Fruit fly (Drosophila melanogaster) whole organism, embryonic: ENCODE results near the gene CG6180.
A peak's percentile ranks its signal among the peaks of the same experiment; 100 is the strongest.

Source experiments
- Ada2b ChIP-seq: fragments of 200-800 bp; sonication (Bioruptor generic); IDR thresholded peaks from 2 replicates; pipeline ENCODE4 v1.3.6; 2022; ENCODE audit warnings: missing biosample characterization, missing genetic modification characterization
- B-H2 ChIP-seq: fragments of 200-800 bp; sonication (Bioruptor generic); optimal IDR thresholded peaks from 2 replicates; lab custom pipeline; 2018; ENCODE audit warnings: missing biosample characterization, mild to moderate bottlenecking, missing genetic modification characterization
- Bdp1 ChIP-seq: fragments of 200-800 bp; sonication (Bioruptor generic); optimal IDR thresholded peaks from 3 replicates; lab custom pipeline; 2016; ENCODE audit warnings: missing biosample characterization, missing genetic modification characterization
- Blimp-1 ChIP-seq: fragments of 200-800 bp; sonication (Bioruptor generic); optimal IDR thresholded peaks from 3 replicates; lab custom pipeline; 2018; ENCODE audit warnings: missing biosample characterization, missing genetic modification characterization, mild to moderate bottlenecking, moderate library complexity, missing genetic modification reagents
- CG11093 ChIP-seq: fragments of 200-800 bp; sonication (Bioruptor generic); IDR thresholded peaks from 3 replicates; pipeline ENCODE4 v1.3.6; 2022; ENCODE audit warnings: missing biosample characterization, missing genetic modification characterization
- CG11695 ChIP-seq: fragments of 200-800 bp; sonication (Bioruptor generic); IDR thresholded peaks from 3 replicates; pipeline ENCODE4 v1.3.6; 2022; ENCODE audit warnings: missing biosample characterization, missing genetic modification characterization
- CG11723 ChIP-seq: fragments of 200-800 bp; sonication (Bioruptor generic); optimal IDR thresholded peaks from 2 replicates; lab custom pipeline; 2017; ENCODE audit warnings: missing biosample characterization, mild to moderate bottlenecking, missing genetic modification characterization
- CG12942 ChIP-seq: fragments of 200-800 bp; sonication (Bioruptor generic); optimal IDR thresholded peaks from 3 replicates; lab custom pipeline; 2016; ENCODE audit warnings: missing biosample characterization, missing genetic modification characterization
- CG13123 ChIP-seq: fragments of 200-800 bp; sonication (Bioruptor generic); optimal IDR thresholded peaks from 2 replicates; lab custom pipeline; 2016; ENCODE audit warnings: missing biosample characterization, missing genetic modification characterization
- CG14014 ChIP-seq: fragments of 200-800 bp; sonication (Bioruptor generic); IDR thresholded peaks from 2 replicates; pipeline ENCODE4 v1.3.6; 2022; ENCODE audit warnings: missing biosample characterization, missing genetic modification characterization
- CG1603 ChIP-seq: fragments of 200-800 bp; sonication (Bioruptor generic); optimal IDR thresholded peaks from 2 replicates; lab custom pipeline; 2019; ENCODE audit warnings: missing biosample characterization, mild to moderate bottlenecking, missing genetic modification characterization, moderate library complexity
- CG16815 ChIP-seq: fragments of 200-800 bp; sonication (Bioruptor generic); optimal IDR thresholded peaks from 3 replicates; lab custom pipeline; 2017; ENCODE audit warnings: missing biosample characterization, mild to moderate bottlenecking, missing genetic modification characterization
- CG18764 ChIP-seq: fragments of 200-800 bp; sonication (Bioruptor generic); optimal IDR thresholded peaks from 3 replicates; lab custom pipeline; 2016; ENCODE audit warnings: missing biosample characterization, missing genetic modification characterization
- CG3065 ChIP-seq: fragments of 200-800 bp; sonication (Bioruptor generic); optimal IDR thresholded peaks from 2 replicates; lab custom pipeline; 2016; ENCODE audit warnings: missing biosample characterization, missing genetic modification characterization
- CG6654 ChIP-seq: fragments of 200-800 bp; sonication (Bioruptor generic); optimal IDR thresholded peaks from 2 replicates; lab custom pipeline; 2017; ENCODE audit warnings: missing biosample characterization, mild to moderate bottlenecking, missing genetic modification characterization
- CG7963 ChIP-seq: fragments of 200-800 bp; sonication (Bioruptor generic); IDR thresholded peaks from 3 replicates; pipeline ENCODE4 v1.3.6; 2022; ENCODE audit warnings: missing biosample characterization, missing genetic modification characterization; ENCODE audit not compliant: partially characterized antibody
- CG9609 ChIP-seq: fragments of 200-800 bp; sonication (Bioruptor generic); optimal IDR thresholded peaks from 3 replicates; lab custom pipeline; 2016; ENCODE audit warnings: missing biosample characterization, missing genetic modification characterization
- CG9797 ChIP-seq: fragments of 200-800 bp; sonication (Bioruptor generic); optimal IDR thresholded peaks from 3 replicates; lab custom pipeline; 2018; ENCODE audit warnings: missing biosample characterization, mild to moderate bottlenecking, missing genetic modification characterization
- Dip3 ChIP-seq: fragments of 200-800 bp; sonication (Bioruptor generic); optimal IDR thresholded peaks from 3 replicates; lab custom pipeline; 2016; ENCODE audit warnings: missing biosample characterization, missing genetic modification characterization
- Dll ChIP-seq: fragments of 200-800 bp; sonication (Bioruptor generic); IDR thresholded peaks from 4 replicates; pipeline ENCODE4 v1.3.6; 2022; ENCODE audit warnings: missing biosample characterization, missing genetic modification characterization; ENCODE audit not compliant: partially characterized antibody
- E2f1 ChIP-seq: fragments of 200-800 bp; sonication (Bioruptor generic); IDR thresholded peaks from 2 replicates; pipeline ENCODE4 v1.3.6; 2022; ENCODE audit warnings: missing biosample characterization, missing genetic modification characterization
- Elba2 ChIP-seq: fragments of 200-800 bp; sonication (Bioruptor generic); optimal IDR thresholded peaks from 3 replicates; lab custom pipeline; 2016; ENCODE audit warnings: missing biosample characterization, missing genetic modification characterization
- Ets65A ChIP-seq: fragments of 200-800 bp; sonication (Bioruptor generic); peaks from one replicate; lab custom pipeline; 2016; ENCODE audit warnings: missing biosample characterization, missing genetic modification characterization
- MBD-R2 ChIP-seq: fragments of 200-800 bp; sonication (Bioruptor generic); IDR thresholded peaks from 2 replicates; pipeline ENCODE4 v1.3.6; 2022; ENCODE audit warnings: missing biosample characterization, missing genetic modification characterization
- Med ChIP-seq: fragments of 200-800 bp; sonication (Bioruptor generic); peaks from one replicate; lab custom pipeline; 2016; ENCODE audit warnings: missing biosample characterization, missing genetic modification characterization, mild to moderate bottlenecking, inconsistent platforms, moderate library complexity
- NC2α ChIP-seq: fragments of 200-800 bp; sonication (Bioruptor generic); optimal IDR thresholded peaks from 2 replicates; lab custom pipeline; 2016; ENCODE audit warnings: missing biosample characterization, missing genetic modification characterization
- NK7.1 ChIP-seq: fragments of 200-800 bp; sonication (Bioruptor generic); optimal IDR thresholded peaks from 3 replicates; lab custom pipeline; 2016; ENCODE audit warnings: missing biosample characterization, missing genetic modification characterization
- Ravus ChIP-seq: fragments of 200-800 bp; sonication (Bioruptor generic); IDR thresholded peaks from 2 replicates; pipeline ENCODE4 v1.3.6; 2022; ENCODE audit warnings: missing biosample characterization, missing genetic modification characterization
- Spps ChIP-seq: fragments of 200-800 bp; sonication (Bioruptor generic); optimal IDR thresholded peaks from 2 replicates; lab custom pipeline; 2018; ENCODE audit warnings: missing biosample characterization, mild to moderate bottlenecking, missing genetic modification characterization
- Ssrp ChIP-seq: fragments of 200-800 bp; sonication (Bioruptor generic); optimal IDR thresholded peaks from 2 replicates; lab custom pipeline; 2018; ENCODE audit warnings: missing biosample characterization, mild to moderate bottlenecking, missing genetic modification characterization, moderate library complexity
- abd-A ChIP-seq: fragments of 200-800 bp; sonication (Bioruptor generic); optimal IDR thresholded peaks from 3 replicates; lab custom pipeline; 2019; ENCODE audit warnings: missing biosample characterization, mild to moderate bottlenecking, missing genetic modification characterization, moderate library complexity
- bigmax ChIP-seq: fragments of 200-800 bp; sonication (Bioruptor generic); optimal IDR thresholded peaks from 2 replicates; lab custom pipeline; 2018; ENCODE audit warnings: missing biosample characterization, mild to moderate bottlenecking, missing genetic modification characterization
- dysf ChIP-seq: fragments of 200-800 bp; sonication (Bioruptor generic); IDR thresholded peaks from 3 replicates; pipeline ENCODE4 v1.3.6; 2022; ENCODE audit warnings: missing biosample characterization, missing genetic modification characterization
- en ChIP-seq: fragments of 200-800 bp; sonication (Bioruptor generic); optimal IDR thresholded peaks from 2 replicates; lab custom pipeline; 2016; ENCODE audit warnings: missing biosample characterization, missing genetic modification characterization
- eve ChIP-seq, 2 experiments: fragments of >200 bp; optimal IDR thresholded peaks; 2 replicates each; lab custom pipeline; 2017; ENCODE audit warnings: missing biosample characterization in 2 of 2, missing genetic modification characterization in 2 of 2
- fd102C ChIP-seq: fragments of 200-800 bp; sonication (Bioruptor generic); optimal IDR thresholded peaks from 2 replicates; lab custom pipeline; 2018; ENCODE audit warnings: missing biosample characterization, mild to moderate bottlenecking, missing genetic modification characterization, moderate library complexity
- fd64A ChIP-seq: fragments of 200-800 bp; sonication (Bioruptor generic); optimal IDR thresholded peaks from 3 replicates; lab custom pipeline; 2018; ENCODE audit warnings: missing biosample characterization, mild to moderate bottlenecking, missing genetic modification characterization
- gcm ChIP-seq: fragments of 200-800 bp; sonication (Bioruptor generic); optimal IDR thresholded peaks from 2 replicates; lab custom pipeline; 2019; ENCODE audit warnings: missing biosample characterization, mild to moderate bottlenecking, missing genetic modification characterization, moderate library complexity
- h ChIP-seq: fragments of >200 bp; optimal IDR thresholded peaks from 2 replicates; lab custom pipeline; 2017
- lab ChIP-seq: fragments of 200-800 bp; sonication (Bioruptor generic); optimal IDR thresholded peaks from 3 replicates; lab custom pipeline; 2017; ENCODE audit warnings: missing biosample characterization, missing genetic modification characterization, mild to moderate bottlenecking, moderate library complexity, missing genetic modification reagents
- maf-S ChIP-seq: fragments of 200-800 bp; sonication (Bioruptor generic); optimal IDR thresholded peaks from 2 replicates; lab custom pipeline; 2016; ENCODE audit warnings: missing biosample characterization, missing genetic modification characterization
- mirr ChIP-seq: fragments of 200-800 bp; sonication (Bioruptor generic); optimal IDR thresholded peaks from 3 replicates; lab custom pipeline; 2018; ENCODE audit warnings: missing biosample characterization, mild to moderate bottlenecking, missing genetic modification characterization
- mld ChIP-seq: fragments of 200-800 bp; sonication (Bioruptor generic); IDR thresholded peaks from 3 replicates; pipeline ENCODE4 v1.3.6; 2022; ENCODE audit warnings: missing biosample characterization, missing genetic modification characterization; ENCODE audit not compliant: partially characterized antibody
- nerfin-1 ChIP-seq: fragments of 200-800 bp; sonication (Bioruptor generic); optimal IDR thresholded peaks from 3 replicates; lab custom pipeline; 2019; ENCODE audit warnings: missing biosample characterization, mild to moderate bottlenecking, missing genetic modification characterization, moderate library complexity
- oc ChIP-seq: fragments of 200-800 bp; sonication (Bioruptor generic); optimal IDR thresholded peaks from 2 replicates; lab custom pipeline; 2018; ENCODE audit warnings: missing biosample characterization, mild to moderate bottlenecking, missing genetic modification characterization, moderate library complexity
- pfk ChIP-seq: fragments of 200-800 bp; sonication (Bioruptor generic); optimal IDR thresholded peaks from 2 replicates; lab custom pipeline; 2018; ENCODE audit warnings: missing biosample characterization, mild to moderate bottlenecking, missing genetic modification characterization, moderate library complexity
- pho ChIP-seq: fragments of 200-800 bp; sonication (Bioruptor generic); optimal IDR thresholded peaks from 2 replicates; lab custom pipeline; 2016; ENCODE audit warnings: missing biosample characterization, missing genetic modification characterization
- run ChIP-seq: fragments of 200-800 bp; sonication (Bioruptor generic); optimal IDR thresholded peaks from 3 replicates; lab custom pipeline; 2018; ENCODE audit warnings: missing biosample characterization, mild to moderate bottlenecking, missing genetic modification characterization
- sqz ChIP-seq: fragments of 200-800 bp; sonication (Bioruptor generic); optimal IDR thresholded peaks from 3 replicates; lab custom pipeline; 2018; ENCODE audit warnings: missing biosample characterization, mild to moderate bottlenecking, missing genetic modification characterization
- stwl ChIP-seq: fragments of 200-800 bp; sonication (Bioruptor generic); optimal IDR thresholded peaks from 3 replicates; lab custom pipeline; 2018; ENCODE audit warnings: missing biosample characterization, mild to moderate bottlenecking, missing genetic modification characterization, moderate library complexity
- tna ChIP-seq: fragments of 200-800 bp; sonication (Bioruptor generic); IDR thresholded peaks from 2 replicates; pipeline ENCODE4 v1.3.6; 2022; ENCODE audit warnings: missing biosample characterization, missing genetic modification characterization; ENCODE audit not compliant: partially characterized antibody

Gene CG6180

DNA sequence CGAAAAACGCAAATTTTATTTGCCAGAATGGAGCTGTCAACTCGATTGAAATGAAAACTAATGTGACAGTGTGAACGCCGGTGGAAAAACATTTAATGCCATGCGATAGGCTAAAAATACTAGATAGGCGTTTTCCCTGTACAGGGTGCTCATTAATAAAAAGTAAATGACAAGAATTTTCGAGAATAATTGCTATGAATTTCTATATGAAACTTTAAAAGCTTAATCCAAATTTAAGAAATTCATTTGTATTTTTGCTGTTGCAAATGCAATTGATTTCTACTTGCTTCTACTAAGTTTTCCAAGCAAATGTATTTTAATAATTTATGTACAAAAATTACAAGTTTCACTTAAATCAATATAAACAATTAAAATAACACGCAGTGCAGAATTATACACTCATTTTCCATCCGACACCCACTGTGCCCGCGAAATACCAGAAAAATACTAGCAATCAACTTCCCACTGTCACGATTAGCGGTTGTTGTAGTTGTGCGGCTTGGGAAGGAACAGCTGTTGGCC lies 14.4 kb downstream of the CG6180 start, which contains the start of gene Pih1D1 (continued):
- TF ChIP-seq gcm (GFP tag; lab: Kevin White, UChicago), result no peak
- peak; percentile 94 for TF ChIP-seq Dip3 (GFP tag; lab: Kevin White, UChicago)
- no peak for TF ChIP-seq Dll
- TF ChIP-seq Blimp-1, result peak; percentile 92
- peak; percentile 78 for TF ChIP-seq mirr (GFP tag; lab: Kevin White, UChicago)
- TF ChIP-seq CG14014 (GFP tag; lab: Robert Waterston, UW), result peak; percentile 96
- peak; percentile 73 for TF ChIP-seq Elba2 (GFP tag; lab: Kevin White, UChicago)
- TF ChIP-seq Ssrp (tag; lab: Kevin White, UChicago), result peak; percentile 96
- TF ChIP-seq CG18764 (GFP tag; lab: Kevin White, UChicago), result peak; percentile 92
- TF ChIP-seq pfk (GFP tag; lab: Kevin White, UChicago), result no peak
- TF ChIP-seq fd102C (GFP tag; lab: Kevin White, UChicago), result peak; percentile 46
- TF ChIP-seq Bdp1 (GFP tag; lab: Kevin White, UChicago), result peak; percentile 81
- peak; percentile 82 for TF ChIP-seq CG9797 (GFP tag; lab: Kevin White, UChicago)
- peak; percentile 81 for TF ChIP-seq NK7.1 (GFP tag; lab: Kevin White, UChicago)
- TF ChIP-seq CG16815 (GFP tag; lab: Kevin White, UChicago), result peak; percentile 96
- no peak for TF ChIP-seq abd-A (tag; lab: Kevin White, UChicago)
- peak; percentile 89 for TF ChIP-seq Spps (tag; lab: Kevin White, UChicago)
- TF ChIP-seq CG3065 (GFP tag; lab: Kevin White, UChicago), result peak; percentile 76
- TF ChIP-seq oc (tag; lab: Kevin White, UChicago), result peak; percentile 83
- TF ChIP-seq Ets65A (GFP tag; lab: Kevin White, UChicago), result peak; percentile 99
- peak; percentile 92 for TF ChIP-seq Ada2b (GFP tag; lab: Robert Waterston, UW)
- TF ChIP-seq run (tag; lab: Kevin White, UChicago), result peak; percentile 80
- TF ChIP-seq CG7963, result no peak
- TF ChIP-seq sqz, result peak; percentile 83
- TF ChIP-seq CG1603, result peak; percentile 74
- TF ChIP-seq h (lab: Kevin White, UChicago), result no peak
- peak; percentile 95 for TF ChIP-seq CG11093 (GFP tag; lab: Robert Waterston, UW)
- peak; percentile 95 for TF ChIP-seq lab (GFP tag; lab: Kevin White, UChicago)
- peak; percentile 93 for TF ChIP-seq CG9609 (GFP tag; lab: Kevin White, UChicago)
- TF ChIP-seq CG11695 (GFP tag; lab: Robert Waterston, UW), result peak; percentile 95
- TF ChIP-seq CG6654 (GFP tag; lab: Kevin White, UChicago), result peak; percentile 90
- TF ChIP-seq maf-S, result peak; percentile 92
- peak; percentile 89 for TF ChIP-seq CG13123
- peak; percentile 95 for TF ChIP-seq nerfin-1 (tag; lab: Kevin White, UChicago)
- peak; percentile 69 for TF ChIP-seq NC2α (GFP tag; lab: Kevin White, UChicago)
- TF ChIP-seq Ravus (GFP tag; lab: Robert Waterston, UW), result peak; percentile 86
- TF ChIP-seq CG11723 (GFP tag; lab: Kevin White, UChicago), result peak; percentile 87
- peak; percentile 67 for TF ChIP-seq stwl (tag; lab: Kevin White, UChicago)
- peak; percentile 85 for TF ChIP-seq B-H2 (GFP tag; lab: Kevin White, UChicago)
- TF ChIP-seq E2f1, result peak; percentile 95
- TF ChIP-seq dysf (GFP tag; lab: Robert Waterston, UW), result peak; percentile 98
- no peak for TF ChIP-seq tna
- peak in 1 of 2 experiments; percentile 63 for TF ChIP-seq eve (GFP tag; optimal IDR thresholded peaks at IDR 0.05; lab: Kevin White, UChicago)
- peak; percentile 96 for TF ChIP-seq Med
- TF ChIP-seq pho, result peak; percentile 96
- TF ChIP-seq mld (GFP tag; lab: Robert Waterston, UW), result no peak
- peak; percentile 45 for TF ChIP-seq fd64A (GFP tag; lab: Kevin White, UChicago)
- peak; percentile 93 for TF ChIP-seq CG12942
- peak; percentile 46 for TF ChIP-seq en (GFP tag; lab: Kevin White, UChicago)
- TF ChIP-seq MBD-R2 (GFP tag; lab: Robert Waterston, UW), result peak; percentile 82
- no peak for TF ChIP-seq bigmax (GFP tag; lab: Kevin White, UChicago)
